Fruit fly (Drosophila melanogaster) S2 (cell line): ENCODE measurements around the gene Mip.

Source experiments
- CG8478 ChIP-seq: fragments of >200 bp; optimal IDR thresholded peaks from 2 replicates; lab custom pipeline; 2018
- CTCF ChIP-seq, 2 experiments: fragments of >200 bp; optimal IDR thresholded peaks; 2 replicates each; lab custom pipeline; 2018

- TF ChIP-seq CG8478 (lab: Kevin White, UChicago) (no peak), CTCF (optimal IDR thresholded peaks at IDR 0.05; lab: Kevin White, UChicago) (no peak)
Measured at dm6 chr3L:17374956-17375621, 25.6 kb upstream of the Mip start.
